Worm (Caenorhabditis elegans) whole organism, L2 larva: ENCODE results near the gene vms-1.

ENCODE experiments used
- R02D3.7 ChIP-seq: fragments of 150-350 bp; optimal IDR thresholded peaks from 2 replicates; lab custom pipeline; 2014; ENCODE audit warnings: missing biosample characterization, missing genetic modification characterization
- ama-1 ChIP-seq: fragments of 150-350 bp; optimal IDR thresholded peaks from 2 replicates; lab custom pipeline; 2018; ENCODE audit warnings: inconsistent platforms
- egl-27 ChIP-seq: sonication (generic microtip); optimal IDR thresholded peaks from 3 replicates; lab custom pipeline; 2017; ENCODE audit warnings: missing biosample characterization, missing genetic modification reagents, missing genetic modification characterization
- mdl-1 ChIP-seq, 2 experiments: fragments of 150-350 bp in 1 of 2; sonication (generic microtip) in 1 of 2; optimal IDR thresholded peaks; 2 replicates each; lab custom pipeline; 2017; ENCODE audit warnings: missing biosample characterization in 2 of 2, missing genetic modification characterization in 2 of 2
- nhr-11 ChIP-seq: fragments of 150-350 bp; optimal IDR thresholded peaks from 2 replicates; lab custom pipeline; 2014; ENCODE audit warnings: missing biosample characterization, missing genetic modification characterization
- nhr-25 ChIP-seq: fragments of 150-350 bp; sonication (generic microtip); optimal IDR thresholded peaks from 3 replicates; lab custom pipeline; 2014; ENCODE audit warnings: missing biosample characterization, missing genetic modification characterization
- nhr-77 ChIP-seq: fragments of 150-350 bp; optimal IDR thresholded peaks from 2 replicates; lab custom pipeline; 2014; ENCODE audit warnings: missing biosample characterization, missing genetic modification characterization

DNA sequence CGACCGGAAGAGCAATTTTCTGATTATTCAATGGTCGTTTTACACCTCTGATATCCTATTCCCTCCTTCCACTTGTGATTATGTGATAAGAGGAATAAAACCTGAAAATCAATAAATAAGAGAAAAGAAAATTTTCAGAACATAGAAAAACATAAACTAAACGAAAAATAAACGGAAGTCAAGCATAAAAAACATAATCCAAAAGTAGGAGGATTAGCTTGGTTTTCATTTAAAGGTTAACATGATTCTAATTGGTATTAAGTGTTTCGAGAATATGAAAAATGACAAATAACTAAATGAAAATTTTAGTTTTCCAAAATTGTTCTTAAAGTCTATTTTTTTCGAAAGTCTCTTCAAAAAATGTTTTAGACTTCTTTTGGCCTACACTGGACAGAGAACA, 32.8 kb downstream of the vms-1 start, which contains the start of gene gei-8:
- TF ChIP-seq ama-1 (lab: Kevin White, UChicago) (no peak), mdl-1 (tag; optimal IDR thresholded peaks at IDR 0.05; lab: Kevin White, UChicago) (no peak), nhr-25 (tag; lab: Kevin White, UChicago) (no peak), R02D3.7 (tag; lab: Kevin White, UChicago) (no peak), nhr-77 (tag; lab: Kevin White, UChicago) (no peak), egl-27 (tag; lab: Kevin White, UChicago) (no peak), nhr-11 (tag; lab: Kevin White, UChicago) (no peak)
